Fruit fly (Drosophila melanogaster) whole organism, pupa: ENCODE data around the gene CG33271.
A peak's percentile ranks its signal among the peaks of the same experiment; 100 is the strongest.

ENCODE experiments used
- CG10348 ChIP-seq: fragments of 200-800 bp; sonication (Bioruptor generic); IDR thresholded peaks from 2 replicates; pipeline ENCODE4 v1.3.6; 2022; ENCODE audit warnings: missing biosample characterization, missing genetic modification characterization
- CG17806 ChIP-seq: fragments of 200-800 bp; sonication (Bioruptor generic); optimal IDR thresholded peaks from 2 replicates; lab custom pipeline; 2018; ENCODE audit warnings: missing biosample characterization, mild to moderate bottlenecking, missing genetic modification characterization, moderate library complexity
- CG32121 ChIP-seq: fragments of 200-800 bp; sonication (Bioruptor generic); IDR thresholded peaks from 2 replicates; pipeline ENCODE4 v1.3.6; 2022; ENCODE audit warnings: missing biosample characterization, missing genetic modification characterization
- CG8301 ChIP-seq: fragments of 200-800 bp; sonication (Bioruptor generic); optimal IDR thresholded peaks from 2 replicates; lab custom pipeline; 2018; ENCODE audit warnings: missing biosample characterization, mild to moderate bottlenecking, missing genetic modification characterization
- CG9948 ChIP-seq: fragments of 200-800 bp; sonication (Bioruptor generic); optimal IDR thresholded peaks from 2 replicates; lab custom pipeline; 2018; ENCODE audit warnings: missing biosample characterization, mild to moderate bottlenecking, missing genetic modification characterization, moderate library complexity
- D1 ChIP-seq: fragments of 200-800 bp; sonication (Bioruptor generic); optimal IDR thresholded peaks from 2 replicates; lab custom pipeline; 2018; ENCODE audit warnings: missing biosample characterization, mild to moderate bottlenecking, missing genetic modification characterization, moderate library complexity
- Pif1B ChIP-seq: fragments of 200-800 bp; sonication (Bioruptor generic); optimal IDR thresholded peaks from 3 replicates; lab custom pipeline; 2016; ENCODE audit warnings: missing biosample characterization, missing genetic modification characterization
- fd96Ca ChIP-seq: fragments of 200-800 bp; sonication (Bioruptor generic); IDR thresholded peaks from 3 replicates; pipeline ENCODE4 v1.3.6; 2022; ENCODE audit warnings: missing biosample characterization, missing genetic modification characterization
- gl ChIP-seq: fragments of 200-800 bp; sonication (Bioruptor generic); optimal IDR thresholded peaks from 2 replicates; lab custom pipeline; 2018; ENCODE audit warnings: missing biosample characterization, mild to moderate bottlenecking, missing genetic modification characterization
- rn ChIP-seq: fragments of 200-800 bp; sonication (Bioruptor generic); IDR thresholded peaks from 2 replicates; pipeline ENCODE4 v1.3.6; 2022; ENCODE audit warnings: missing biosample characterization, missing genetic modification characterization

- TF ChIP-seq CG17806 (tag; lab: Kevin White, UChicago) (peak; percentile 55), CG8301 (tag; lab: Kevin White, UChicago) (peak; percentile 58), rn (GFP tag; lab: Robert Waterston, UW) (peak; percentile 52; the same call in 1 of the 2 replicates), Pif1B (GFP tag; lab: Kevin White, UChicago) (peak; percentile 29), fd96Ca (GFP tag; lab: Robert Waterston, UW) (peak; percentile 11; the same call in 1 of the 3 replicates), CG10348 (no peak), gl (tag; lab: Kevin White, UChicago) (no peak), CG9948 (peak; percentile 54), D1 (tag; lab: Kevin White, UChicago) (no peak), CG32121 (GFP tag; lab: Robert Waterston, UW) (peak; percentile 60)
Measured at dm6 chr3L:11551949-11552348, 25.3 kb downstream of the CG33271 start.
